Worm (Caenorhabditis elegans) whole organism, early embryonic: Measurements from ENCODE around the gene oac-23.

Source experiments
- B0310.2 ChIP-seq: sonication (generic microtip); optimal IDR thresholded peaks from 2 replicates; lab custom pipeline; 2016; ENCODE audit warnings: mild to moderate bottlenecking, missing genetic modification characterization, missing compliant biosample characterization
- F13C5.2 ChIP-seq: sonication (generic microtip); optimal IDR thresholded peaks from 2 replicates; lab custom pipeline; 2017; ENCODE audit warnings: mild to moderate bottlenecking, missing genetic modification characterization, inconsistent platforms, missing compliant biosample characterization
- ama-1 ChIP-seq: fragments of 150-350 bp; optimal IDR thresholded peaks from 2 replicates; lab custom pipeline; 2014
- ceh-36 ChIP-seq: sonication (generic microtip); optimal IDR thresholded peaks from 2 replicates; lab custom pipeline; 2016; ENCODE audit warnings: missing genetic modification characterization, inconsistent platforms, missing compliant biosample characterization
- flt-1 ChIP-seq: fragments of 200-800 bp; sonication (Bioruptor generic); IDR thresholded peaks from 2 replicates; pipeline ENCODE4 v1.3.6; 2022; ENCODE audit warnings: missing genetic modification characterization, missing compliant biosample characterization
- hmbx-1 ChIP-seq: sonication (generic microtip); optimal IDR thresholded peaks from 2 replicates; lab custom pipeline; 2016; ENCODE audit warnings: mild to moderate bottlenecking, missing genetic modification characterization, missing compliant biosample characterization
- pes-1 ChIP-seq: fragments of 200-800 bp; sonication (Bioruptor generic); IDR thresholded peaks from 2 replicates; pipeline ENCODE4 v1.3.6; 2022; ENCODE audit warnings: missing genetic modification reagents, missing genetic modification characterization, missing compliant biosample characterization
- scrt-1 ChIP-seq: fragments of 200-800 bp; sonication (Bioruptor generic); IDR thresholded peaks from 2 replicates; pipeline ENCODE4 v1.3.6; 2022; ENCODE audit warnings: missing genetic modification characterization, missing compliant biosample characterization
- sea-1 ChIP-seq: fragments of 200-800 bp; sonication (Bioruptor generic); conservative IDR thresholded peaks from 2 replicates; pipeline ENCODE4 v1.3.6; 2022; ENCODE audit warnings: missing genetic modification characterization, missing compliant biosample characterization
- tbx-37 ChIP-seq: fragments of 200-800 bp; sonication (Bioruptor generic); conservative IDR thresholded peaks from 2 replicates; pipeline ENCODE4 v1.3.6; 2022; ENCODE audit warnings: missing genetic modification reagents, missing genetic modification characterization, missing compliant biosample characterization

ce11 chrIV:3860419-3860818, 20.8 kb upstream of the oac-23 start:
- TF ChIP-seq B0310.2 (tag; lab: Kevin White, UChicago), result no peak
- TF ChIP-seq ama-1 (lab: Kevin White, UChicago), result no peak
- TF ChIP-seq sea-1, result no peak
- TF ChIP-seq F13C5.2 (tag; lab: Kevin White, UChicago), result no peak
- no peak for TF ChIP-seq pes-1
- TF ChIP-seq flt-1 (GFP tag; lab: Robert Waterston, UW), result no peak
- TF ChIP-seq ceh-36 (tag; lab: Kevin White, UChicago), result no peak
- TF ChIP-seq hmbx-1, result no peak
- TF ChIP-seq scrt-1 (GFP tag; lab: Robert Waterston, UW), result no peak
- TF ChIP-seq tbx-37, result no peak
